Worm (Caenorhabditis elegans) whole organism, L1 larva: ENCODE results near the gene K12H6.8.

ENCODE experiments used
- C16A3.4 ChIP-seq: fragments of 150-350 bp; optimal IDR thresholded peaks from 2 replicates; lab custom pipeline; 2014; ENCODE audit warnings: missing biosample characterization, missing genetic modification characterization
- C34B4.2 ChIP-seq: sonication (generic microtip); optimal IDR thresholded peaks from 2 replicates; lab custom pipeline; 2017; ENCODE audit warnings: mild to moderate bottlenecking, missing genetic modification characterization, missing compliant biosample characterization
- Y116A8C.19 ChIP-seq: sonication (generic microtip); optimal IDR thresholded peaks from 2 replicates; lab custom pipeline; 2016; ENCODE audit warnings: missing compliant biosample characterization, missing genetic modification characterization, borderline replicate concordance
- alr-1 ChIP-seq: fragments of 200-800 bp; sonication (Bioruptor generic); optimal IDR thresholded peaks from 2 replicates; lab custom pipeline; 2018; ENCODE audit warnings: borderline replicate concordance, mild to moderate bottlenecking, missing genetic modification characterization, missing compliant biosample characterization
- ama-1 ChIP-seq: fragments of 150-350 bp; optimal IDR thresholded peaks from 2 replicates; lab custom pipeline; 2014
- blmp-1 ChIP-seq: fragments of 150-350 bp; optimal IDR thresholded peaks from 2 replicates; lab custom pipeline; 2014; ENCODE audit warnings: missing biosample characterization, missing genetic modification characterization
- ceh-82 ChIP-seq, 3 experiments: fragments of 150-350 bp in 1 of 3; sonication (generic microtip) in 2 of 3; optimal IDR thresholded peaks; 2 replicates each; lab custom pipeline; 2014 to 2017; ENCODE audit warnings: missing biosample characterization in 3 of 3, missing genetic modification characterization in 3 of 3
- ces-1 ChIP-seq: fragments of 150-350 bp; optimal IDR thresholded peaks from 2 replicates; lab custom pipeline; 2014; ENCODE audit warnings: missing biosample characterization, missing genetic modification reagents, missing genetic modification characterization
- dsc-1 ChIP-seq: sonication (generic microtip); optimal IDR thresholded peaks from 2 replicates; lab custom pipeline; 2016; ENCODE audit warnings: mild to moderate bottlenecking, missing genetic modification characterization, missing compliant biosample characterization
- efl-3 ChIP-seq: fragments of 200-800 bp; sonication (Bioruptor generic); optimal IDR thresholded peaks from 2 replicates; lab custom pipeline; 2018; ENCODE audit warnings: mild to moderate bottlenecking, missing genetic modification characterization, missing compliant biosample characterization
- egl-27 ChIP-seq, 2 experiments: fragments of 150-350 bp in 1 of 2; sonication (generic microtip); optimal IDR thresholded peaks; 3 replicates each; lab custom pipeline; 2017 to 2018; ENCODE audit warnings: missing biosample characterization in 2 of 2, missing genetic modification characterization in 2 of 2, missing genetic modification reagents in 2 of 2
- fkh-10 ChIP-seq: sonication (generic microtip); optimal IDR thresholded peaks from 2 replicates; lab custom pipeline; 2017; ENCODE audit warnings: missing biosample characterization, missing genetic modification reagents, missing genetic modification characterization
- fkh-8 ChIP-seq: sonication (generic microtip); optimal IDR thresholded peaks from 2 replicates; lab custom pipeline; 2016; ENCODE audit warnings: mild to moderate bottlenecking, missing genetic modification characterization, missing compliant biosample characterization
- fos-1 ChIP-seq: fragments of 150-350 bp; optimal IDR thresholded peaks from 2 replicates; lab custom pipeline; 2014; ENCODE audit warnings: missing biosample characterization, missing genetic modification characterization
- grh-1 ChIP-seq: fragments of 200-800 bp; sonication (Bioruptor generic); IDR thresholded peaks from 2 replicates; pipeline ENCODE4 v1.3.6; 2022; ENCODE audit warnings: missing genetic modification reagents, missing genetic modification characterization, missing compliant biosample characterization
- hpl-2 ChIP-seq: fragments of 150-350 bp; optimal IDR thresholded peaks from 2 replicates; lab custom pipeline; 2014; ENCODE audit warnings: missing biosample characterization, missing genetic modification reagents, missing genetic modification characterization
- lin-13 ChIP-seq: fragments of 150-350 bp; optimal IDR thresholded peaks from 2 replicates; lab custom pipeline; 2014; ENCODE audit warnings: missing biosample characterization, missing genetic modification reagents, missing genetic modification characterization
- lin-14 ChIP-seq: fragments of 200-800 bp; sonication (Bioruptor generic); optimal IDR thresholded peaks from 2 replicates; lab custom pipeline; 2018; ENCODE audit warnings: mild to moderate bottlenecking, missing genetic modification characterization, moderate library complexity, missing compliant biosample characterization
- lin-35 ChIP-seq, 2 experiments: fragments of 150-350 bp; optimal IDR thresholded peaks; 2 replicates each; lab custom pipeline; 2014; ENCODE audit warnings: missing biosample characterization in 2 of 2, missing genetic modification characterization in 2 of 2, missing genetic modification reagents in 2 of 2
- mab-9 ChIP-seq: fragments of 200-800 bp; sonication (Bioruptor generic); IDR thresholded peaks from 2 replicates; pipeline ENCODE4 v1.3.6; 2022; ENCODE audit warnings: missing genetic modification reagents, missing genetic modification characterization, missing compliant biosample characterization
- mdl-1 ChIP-seq, 2 experiments: fragments of 150-350 bp; optimal IDR thresholded peaks; 2 replicates each; lab custom pipeline; 2014 to 2017; ENCODE audit warnings: missing biosample characterization in 2 of 2, missing genetic modification characterization in 2 of 2, inconsistent platforms in 1 of 2
- mef-2 ChIP-seq: fragments of 150-350 bp; optimal IDR thresholded peaks from 2 replicates; lab custom pipeline; 2014; ENCODE audit warnings: missing biosample characterization, missing genetic modification characterization
- mep-1 ChIP-seq: fragments of 150-350 bp; optimal IDR thresholded peaks from 2 replicates; lab custom pipeline; 2014; ENCODE audit warnings: missing biosample characterization, missing genetic modification characterization
- nhr-19 ChIP-seq: fragments of 200-800 bp; sonication (Bioruptor generic); conservative IDR thresholded peaks from 2 replicates; pipeline ENCODE4 v1.3.6; 2022; ENCODE audit warnings: missing genetic modification characterization, missing compliant biosample characterization
- nhr-237 ChIP-seq: fragments of 150-350 bp; optimal IDR thresholded peaks from 2 replicates; lab custom pipeline; 2014; ENCODE audit warnings: missing biosample characterization, missing genetic modification characterization
- nhr-47 ChIP-seq: sonication (generic microtip); optimal IDR thresholded peaks from 2 replicates; lab custom pipeline; 2016; ENCODE audit warnings: mild to moderate bottlenecking, missing genetic modification characterization, moderate library complexity, missing compliant biosample characterization
- nhr-77 ChIP-seq: fragments of 150-350 bp; optimal IDR thresholded peaks from 2 replicates; lab custom pipeline; 2014; ENCODE audit warnings: missing biosample characterization, missing genetic modification characterization
- nhr-85 ChIP-seq: sonication (generic microtip); peaks from one replicate; lab custom pipeline; 2016; ENCODE audit warnings: missing genetic modification characterization, inconsistent platforms, missing compliant biosample characterization
- nhr-90 ChIP-seq: sonication (generic microtip); optimal IDR thresholded peaks from 2 replicates; lab custom pipeline; 2016; ENCODE audit warnings: mild to moderate bottlenecking, missing genetic modification characterization, missing compliant biosample characterization; ENCODE audit not compliant: poor library complexity
- pax-3 ChIP-seq: fragments of 200-800 bp; sonication (Bioruptor generic); optimal IDR thresholded peaks from 2 replicates; lab custom pipeline; 2018; ENCODE audit warnings: mild to moderate bottlenecking, missing genetic modification characterization, moderate library complexity, missing compliant biosample characterization
- pqm-1 ChIP-seq: sonication (generic microtip); optimal IDR thresholded peaks from 3 replicates; lab custom pipeline; 2017; ENCODE audit warnings: missing biosample characterization, missing genetic modification characterization
- skn-1 ChIP-seq: fragments of 150-350 bp; optimal IDR thresholded peaks from 2 replicates; lab custom pipeline; 2014; ENCODE audit warnings: missing biosample characterization, missing genetic modification characterization
- snpc-4 ChIP-seq: fragments of 150-350 bp; optimal IDR thresholded peaks from 2 replicates; lab custom pipeline; 2014; ENCODE audit warnings: missing biosample characterization, missing genetic modification characterization
- sptf-1 ChIP-seq: fragments of 150-350 bp; optimal IDR thresholded peaks from 2 replicates; lab custom pipeline; 2014; ENCODE audit warnings: missing biosample characterization, missing genetic modification characterization
- sup-37 ChIP-seq: fragments of 200-800 bp; sonication (Bioruptor generic); optimal IDR thresholded peaks from 2 replicates; lab custom pipeline; 2018; ENCODE audit warnings: mild to moderate bottlenecking, missing genetic modification characterization, missing compliant biosample characterization
- swsn-7 ChIP-seq: sonication (generic microtip); optimal IDR thresholded peaks from 2 replicates; lab custom pipeline; 2016; ENCODE audit warnings: missing genetic modification characterization, missing compliant biosample characterization
- tbx-2 ChIP-seq: sonication (generic microtip); optimal IDR thresholded peaks from 2 replicates; lab custom pipeline; 2016; ENCODE audit warnings: missing genetic modification characterization, missing compliant biosample characterization
- tlp-1 ChIP-seq: fragments of 150-350 bp; optimal IDR thresholded peaks from 2 replicates; lab custom pipeline; 2014; ENCODE audit warnings: missing biosample characterization, missing genetic modification characterization
- unc-130 ChIP-seq: fragments of 150-350 bp; optimal IDR thresholded peaks from 2 replicates; lab custom pipeline; 2017; ENCODE audit warnings: missing biosample characterization, missing genetic modification characterization, inconsistent platforms
- unc-86 ChIP-seq: sonication (generic microtip); optimal IDR thresholded peaks from 2 replicates; lab custom pipeline; 2016; ENCODE audit warnings: missing genetic modification characterization, missing compliant biosample characterization
- unc-98 ChIP-seq: fragments of 200-800 bp; sonication (Bioruptor generic); IDR thresholded peaks from 2 replicates; pipeline ENCODE4 v1.3.6; 2022; ENCODE audit warnings: missing genetic modification characterization, missing compliant biosample characterization
- xbp-1 ChIP-seq: sonication (generic microtip); optimal IDR thresholded peaks from 2 replicates; lab custom pipeline; 2016; ENCODE audit warnings: missing genetic modification characterization, missing compliant biosample characterization
- zag-1 ChIP-seq: fragments of 150-350 bp; optimal IDR thresholded peaks from 2 replicates; lab custom pipeline; 2014; ENCODE audit warnings: missing biosample characterization, missing genetic modification characterization

The K12H6.8 gene

ce11 chrII:2827859-2828403 lies at the start of gene K12H6.8:
K12H6.8 (plus strand) TSS chrII:2827896.
- no peak for TF ChIP-seq nhr-19
- no peak for TF ChIP-seq ceh-82 (tag; optimal IDR thresholded peaks at IDR 0.05; lab: Kevin White, UChicago)
- no peak for TF ChIP-seq skn-1
- TF ChIP-seq dsc-1 (tag; lab: Kevin White, UChicago): no peak
- TF ChIP-seq alr-1: no peak
- no peak for TF ChIP-seq tlp-1 (tag; lab: Kevin White, UChicago)
- TF ChIP-seq nhr-47: no peak
- no peak for TF ChIP-seq mep-1 (tag; lab: Kevin White, UChicago)
- TF ChIP-seq zag-1 (tag; lab: Kevin White, UChicago): no peak
- no peak for TF ChIP-seq ama-1 (lab: Kevin White, UChicago)
- no peak for TF ChIP-seq unc-86 (tag; lab: Kevin White, UChicago)
- no peak for TF ChIP-seq mef-2 (tag; lab: Kevin White, UChicago)

DNA sequence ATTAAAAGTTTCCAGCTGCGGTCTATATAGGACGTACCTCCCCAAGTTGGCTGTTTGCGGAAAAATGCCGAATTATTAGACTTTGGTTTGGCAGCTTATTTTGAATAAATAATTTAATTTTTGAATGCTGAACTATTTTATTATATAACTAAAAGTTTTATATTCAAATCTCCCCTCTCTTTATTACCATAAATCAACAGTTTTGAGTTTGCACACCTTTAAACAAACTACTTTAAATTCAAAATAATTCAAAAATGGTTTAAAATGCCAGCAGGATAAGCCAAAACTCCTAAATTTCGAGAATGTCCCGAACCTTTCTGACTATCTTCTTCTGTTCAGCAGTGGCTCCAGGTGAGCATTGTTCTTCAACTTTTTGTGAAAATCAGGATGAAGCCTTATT lies 48.4 kb upstream of the K12H6.8 start, which contains the start of gene F08D12.3:
TSS of gene F08D12.3 (plus strand) at position 301 of the 400 bp plus-strand sequence.
- TF ChIP-seq swsn-7 (tag; lab: Kevin White, UChicago) (no peak), ama-1 (lab: Kevin White, UChicago) (no peak), C34B4.2 (tag; lab: Kevin White, UChicago) (no peak), lin-13 (GFP tag; lab: Kevin White, UChicago) (no peak), mef-2 (tag; lab: Kevin White, UChicago) (no peak), nhr-90 (tag; lab: Kevin White, UChicago) (no peak), unc-98 (no peak), pax-3 (tag; lab: Kevin White, UChicago) (no peak), mab-9 (GFP tag; lab: Robert Waterston, UW) (no peak), alr-1 (no peak), nhr-77 (tag; lab: Kevin White, UChicago) (no peak), mdl-1 (tag; optimal IDR thresholded peaks at IDR 0.05; lab: Kevin White, UChicago) (no peak), lin-35 (GFP tag; optimal IDR thresholded peaks at IDR 0.05; lab: Kevin White, UChicago) (no peak), unc-86 (tag; lab: Kevin White, UChicago) (no peak), unc-130 (tag; lab: Kevin White, UChicago) (no peak), nhr-237 (no peak), grh-1 (GFP tag; lab: Robert Waterston, UW) (no peak), pqm-1 (tag; lab: Kevin White, UChicago) (no peak), lin-14 (no peak)

- no peak for TF ChIP-seq pqm-1 (tag; lab: Kevin White, UChicago)
- no peak for TF ChIP-seq fkh-8 (tag; lab: Kevin White, UChicago)
- no peak for TF ChIP-seq ces-1 (GFP tag; lab: Kevin White, UChicago)
- TF ChIP-seq sup-37 (GFP tag; lab: Kevin White, UChicago): no peak
- TF ChIP-seq Y116A8C.19 (tag; lab: Kevin White, UChicago): no peak
- no peak for TF ChIP-seq lin-35 (GFP tag; optimal IDR thresholded peaks at IDR 0.05; lab: Kevin White, UChicago)
- no peak for TF ChIP-seq fkh-10 (GFP tag; lab: Kevin White, UChicago)
- no peak for TF ChIP-seq sptf-1 (tag; lab: Kevin White, UChicago)
- no peak for TF ChIP-seq tbx-2 (tag; lab: Kevin White, UChicago)
- TF ChIP-seq nhr-19: no peak
- TF ChIP-seq egl-27 (tag; optimal IDR thresholded peaks at IDR 0.05; lab: Kevin White, UChicago): no peak
- TF ChIP-seq nhr-85: no peak
- TF ChIP-seq blmp-1: no peak
These were observed 46.9 kb upstream of the K12H6.8 start for ce11 chrII:2780804-2781203.

ce11 chrII:2781355-2781754 lies 46.3 kb upstream of the K12H6.8 start, which contains the start of gene F08D12.2:
F08D12.2 (plus strand) TSS chrII:2781655.
- TF ChIP-seq snpc-4 (tag; lab: Kevin White, UChicago) (no peak), C16A3.4 (no peak), nhr-19 (no peak), tbx-2 (tag; lab: Kevin White, UChicago) (no peak), hpl-2 (no peak), fos-1 (tag; lab: Kevin White, UChicago) (no peak), efl-3 (no peak), xbp-1 (tag; lab: Kevin White, UChicago) (no peak)
